Worm (Caenorhabditis elegans) whole organism, L2 larva: ENCODE data around the gene T24E12.3.

Experiments
- R02D3.7 ChIP-seq: fragments of 150-350 bp; optimal IDR thresholded peaks from 2 replicates; lab custom pipeline; 2014; ENCODE audit warnings: missing biosample characterization, missing genetic modification characterization
- lin-39 ChIP-seq: fragments of 150-350 bp; optimal IDR thresholded peaks from 2 replicates; lab custom pipeline; 2014; ENCODE audit warnings: missing biosample characterization, missing genetic modification reagents, missing genetic modification characterization
- nhr-77 ChIP-seq: fragments of 150-350 bp; optimal IDR thresholded peaks from 2 replicates; lab custom pipeline; 2014; ENCODE audit warnings: missing biosample characterization, missing genetic modification characterization

ce11 chrII:3779463-3779862 is 3.6 kb downstream of the T24E12.3 start, which contains the start of gene T24E12.11:
- no peak for TF ChIP-seq nhr-77 (tag; lab: Kevin White, UChicago)
- no peak for TF ChIP-seq R02D3.7
- no peak for TF ChIP-seq lin-39 (tag; lab: Kevin White, UChicago)
